Worm (Caenorhabditis elegans): ENCODE data around the gene imb-2.
"Not testable (repeated sequence)": the region's sequence is repeated elsewhere in the genome, so short reads cannot be mapped to it uniquely, and the experiment has no call there.

Gene imb-2

ce11 chrII:14365182-14365751, at the start of gene imb-2:
Gene imb-2 (plus strand): TSS chrII:14365701.
- TF ChIP-seq klf-2 (GFP tag; conservative IDR thresholded peaks at IDR 0.05): no peak

- TF ChIP-seq tab-1 (GFP tag; IDR thresholded peaks at IDR 0.05) (no peak), cog-1 (tag; optimal IDR thresholded peaks at IDR 0.05) (no peak), flt-1 (GFP tag; IDR thresholded peaks at IDR 0.05) (no peak), med-1 (GFP tag; optimal IDR thresholded peaks at IDR 0.05; ENCODE audit: insufficient read depth) (no peak), ztf-23 (GFP tag; IDR thresholded peaks at IDR 0.05) (no peak), klf-2 (GFP tag; conservative IDR thresholded peaks at IDR 0.05) (no peak), ref-1 (GFP tag; conservative IDR thresholded peaks at IDR 0.05) (no peak), ztf-29 (GFP tag; IDR thresholded peaks at IDR 0.05) (no peak), T22C8.4 (GFP tag; IDR thresholded peaks at IDR 0.05) (no peak)
Measured at ce11 chrII:14318027-14318426, 47.5 kb upstream of the imb-2 start, which contains the start of gene Y54G11A.14. Gene Y54G11A.14 (plus strand): TSS chrII:14318158.

ce11 chrII:14319227-14319626, 46.3 kb upstream of the imb-2 start:
- TF ChIP-seq ref-1 (GFP tag; conservative IDR thresholded peaks at IDR 0.05) (no peak), cog-1 (tag; optimal IDR thresholded peaks at IDR 0.05) (no peak)

ce11 chrII:14321225-14321624, 44.3 kb upstream of the imb-2 start:
- TF ChIP-seq flt-1 (GFP tag; IDR thresholded peaks at IDR 0.05): 0 out of 2 replicates have a peak, but pooled peaks have one; percentile 53
- no peak for TF ChIP-seq tab-1 (GFP tag; IDR thresholded peaks at IDR 0.05)
- TF ChIP-seq ztf-23 (GFP tag; IDR thresholded peaks at IDR 0.05): peak; percentile 41; the same call in 1 of the 2 replicates

- not testable (repeated sequence) for TF ChIP-seq med-1 (GFP tag; optimal IDR thresholded peaks at IDR 0.05; ENCODE audit: insufficient read depth); cog-1 (tag; optimal IDR thresholded peaks at IDR 0.05); ztf-23 (GFP tag; IDR thresholded peaks at IDR 0.05)
Measured at ce11 chrII:14344166-14344565, 21.3 kb upstream of the imb-2 start, which contains the start of gene ddl-3. Gene ddl-3 (minus strand): TSS chrII:14344454.

ce11 chrII:14346243-14346642, 19.3 kb upstream of the imb-2 start, which contains the start of gene Y54G11A.9:
Gene Y54G11A.9 (minus strand): TSS chrII:14346438.
- 0 out of 2 replicates have a peak, but pooled peaks have one; percentile 29 for TF ChIP-seq ztf-23 (GFP tag; IDR thresholded peaks at IDR 0.05)

- TF ChIP-seq klf-2 (GFP tag; conservative IDR thresholded peaks at IDR 0.05) (no peak), ztf-29 (GFP tag; IDR thresholded peaks at IDR 0.05) (no peak), ref-1 (GFP tag; conservative IDR thresholded peaks at IDR 0.05) (no peak), med-1 (GFP tag; optimal IDR thresholded peaks at IDR 0.05; ENCODE audit: insufficient read depth) (no peak), T22C8.4 (GFP tag; IDR thresholded peaks at IDR 0.05) (no peak), cog-1 (tag; optimal IDR thresholded peaks at IDR 0.05) (peak; percentile 15), flt-1 (GFP tag; IDR thresholded peaks at IDR 0.05) (peak; percentile 67), tab-1 (GFP tag; IDR thresholded peaks at IDR 0.05) (no peak), ztf-23 (GFP tag; IDR thresholded peaks at IDR 0.05) (peak; percentile 59; the same call in 1 of the 2 replicates)
Measured at ce11 chrII:14349356-14349923, 16.1 kb upstream of the imb-2 start, which contains the start of the genes Y54G11A.17, lin-7 and elof-1. Gene Y54G11A.17 (minus strand): TSS chrII:14349406. Gene lin-7 (minus strand): TSS chrII:14349406. Gene elof-1 (plus strand): TSS chrII:14349738.

- TF ChIP-seq ztf-29 (GFP tag; IDR thresholded peaks at IDR 0.05): no peak
- TF ChIP-seq cog-1 (tag; optimal IDR thresholded peaks at IDR 0.05): no peak
- no peak for TF ChIP-seq klf-2 (GFP tag; conservative IDR thresholded peaks at IDR 0.05)
- TF ChIP-seq ref-1 (GFP tag; conservative IDR thresholded peaks at IDR 0.05): no peak
- TF ChIP-seq med-1 (GFP tag; optimal IDR thresholded peaks at IDR 0.05; ENCODE audit: insufficient read depth): no peak
- no peak for TF ChIP-seq flt-1 (GFP tag; IDR thresholded peaks at IDR 0.05)
Measured at ce11 chrII:14350768-14351167, 14.7 kb upstream of the imb-2 start.

- TF ChIP-seq klf-2 (GFP tag; conservative IDR thresholded peaks at IDR 0.05): 0 out of 2 replicates have a peak, but pooled peaks have one; percentile 8
- no peak for TF ChIP-seq tab-1 (GFP tag; IDR thresholded peaks at IDR 0.05)
Measured at ce11 chrII:14351352-14351751, 14.1 kb upstream of the imb-2 start.

ce11 chrII:14357936-14358416, 7.5 kb upstream of the imb-2 start, which contains the start of the genes agl-1 and pfs-2:
Gene agl-1 (minus strand): TSS chrII:14358113.
Gene pfs-2 (plus strand): TSS chrII:14358366.
- no peak for TF ChIP-seq ref-1 (GFP tag; conservative IDR thresholded peaks at IDR 0.05)
- TF ChIP-seq tab-1 (GFP tag; IDR thresholded peaks at IDR 0.05): no peak
- no peak for TF ChIP-seq med-1 (GFP tag; optimal IDR thresholded peaks at IDR 0.05; ENCODE audit: insufficient read depth)
- TF ChIP-seq T22C8.4 (GFP tag; IDR thresholded peaks at IDR 0.05): peak; percentile 56; the same call in 1 of the 2 replicates
- TF ChIP-seq cog-1 (tag; optimal IDR thresholded peaks at IDR 0.05): peak; percentile 49
- peak; percentile 52; the same call in 1 of the 2 replicates for TF ChIP-seq ztf-23 (GFP tag; IDR thresholded peaks at IDR 0.05)
- TF ChIP-seq flt-1 (GFP tag; IDR thresholded peaks at IDR 0.05): peak; percentile 65; the same call in 1 of the 2 replicates
- TF ChIP-seq ztf-29 (GFP tag; IDR thresholded peaks at IDR 0.05): no peak
- no peak for TF ChIP-seq klf-2 (GFP tag; conservative IDR thresholded peaks at IDR 0.05)

ce11 chrII:14359007-14359406, 6.5 kb upstream of the imb-2 start:
- TF ChIP-seq tab-1 (GFP tag; IDR thresholded peaks at IDR 0.05) (no peak), flt-1 (GFP tag; IDR thresholded peaks at IDR 0.05) (no peak), klf-2 (GFP tag; conservative IDR thresholded peaks at IDR 0.05) (no peak), cog-1 (tag; optimal IDR thresholded peaks at IDR 0.05) (no peak), med-1 (GFP tag; optimal IDR thresholded peaks at IDR 0.05; ENCODE audit: insufficient read depth) (no peak), ref-1 (GFP tag; conservative IDR thresholded peaks at IDR 0.05) (no peak), ztf-29 (GFP tag; IDR thresholded peaks at IDR 0.05) (no peak)
